Fruit fly (Drosophila melanogaster) whole organism, pupa: ENCODE data around the gene amd.

ENCODE experiments used
- CG17806 ChIP-seq: fragments of 200-800 bp; sonication (Bioruptor generic); optimal IDR thresholded peaks from 2 replicates; lab custom pipeline; 2018; ENCODE audit warnings: missing biosample characterization, mild to moderate bottlenecking, missing genetic modification characterization, moderate library complexity
- Ets98B ChIP-seq: fragments of 200-800 bp; sonication (Bioruptor generic); IDR thresholded peaks from 2 replicates; pipeline ENCODE4 v1.3.6; 2022; ENCODE audit warnings: missing biosample characterization, missing genetic modification characterization
- fd96Ca ChIP-seq: fragments of 200-800 bp; sonication (Bioruptor generic); IDR thresholded peaks from 3 replicates; pipeline ENCODE4 v1.3.6; 2022; ENCODE audit warnings: missing biosample characterization, missing genetic modification characterization

- TF ChIP-seq Ets98B (GFP tag; lab: Robert Waterston, UW) = no peak
- TF ChIP-seq fd96Ca = no peak
- TF ChIP-seq CG17806 = no peak
Observed at dm6 chr2L:19101744-19102143, 8.2 kb upstream of the amd start, which contains the start of the genes CG17344 and CG43731.
